Fruit fly (Drosophila melanogaster) whole organism, embryonic: ENCODE measurements around the gene ClC-c.

ENCODE experiments used
- CG11398 ChIP-seq: fragments of 200-800 bp; sonication (Bioruptor generic); optimal IDR thresholded peaks from 2 replicates; lab custom pipeline; 2016; ENCODE audit warnings: missing biosample characterization, missing genetic modification characterization
- CG1603 ChIP-seq: fragments of 200-800 bp; sonication (Bioruptor generic); optimal IDR thresholded peaks from 2 replicates; lab custom pipeline; 2019; ENCODE audit warnings: missing biosample characterization, mild to moderate bottlenecking, missing genetic modification characterization, moderate library complexity
- CG31365 ChIP-seq: fragments of 200-800 bp; sonication (Bioruptor generic); optimal IDR thresholded peaks from 2 replicates; lab custom pipeline; 2018; ENCODE audit warnings: missing biosample characterization, mild to moderate bottlenecking, missing genetic modification characterization
- corto ChIP-seq: fragments of 200-800 bp; sonication (Bioruptor generic); optimal IDR thresholded peaks from 2 replicates; lab custom pipeline; 2016; ENCODE audit warnings: missing biosample characterization, mild to moderate bottlenecking, missing genetic modification characterization, moderate library complexity

DNA sequence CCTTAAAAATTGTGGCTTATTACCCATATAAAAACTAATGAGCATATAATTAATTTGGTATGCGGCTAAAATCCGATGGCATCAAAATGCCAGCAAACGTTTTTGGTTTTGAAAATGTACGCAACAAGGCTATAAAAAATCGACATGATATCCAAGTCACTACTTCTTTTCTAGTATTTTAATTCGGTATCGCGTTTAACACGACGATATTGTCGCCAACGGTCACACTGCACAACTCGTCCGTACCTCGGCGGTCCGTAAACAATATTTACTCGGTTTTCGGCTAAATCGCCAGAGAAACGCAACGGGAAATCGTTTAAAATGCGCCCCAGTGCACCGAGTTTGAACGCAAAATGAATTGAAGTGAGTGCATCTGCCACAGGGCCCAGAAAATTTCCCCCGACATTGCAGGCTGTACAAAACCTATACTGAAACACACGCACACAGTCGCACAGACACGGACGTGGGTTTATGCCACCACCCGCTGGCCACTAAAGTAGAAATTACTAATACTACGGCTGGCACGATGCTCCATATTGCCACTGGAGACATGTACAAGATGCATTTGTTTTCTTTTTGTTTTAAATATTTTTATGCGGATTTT, 22.9 kb downstream of the ClC-c start, which contains the start of gene Taf4:
- no peak for TF ChIP-seq CG11398 (GFP tag; lab: Kevin White, UChicago)
- TF ChIP-seq corto (GFP tag; lab: Kevin White, UChicago) = no peak
- TF ChIP-seq CG31365 (tag; lab: Kevin White, UChicago) = no peak
- peak; percentile 33 for TF ChIP-seq CG1603
